Fruit fly (Drosophila melanogaster) whole organism, wandering third instar larva: Measurements from ENCODE around the gene osp.

Source experiments
- Abd-B ChIP-seq: fragments of >200 bp; optimal IDR thresholded peaks from 2 replicates; lab custom pipeline; 2017; ENCODE audit warnings: missing biosample characterization, missing genetic modification characterization
- CG32264 ChIP-seq: fragments of 200-800 bp; sonication (Bioruptor generic); optimal IDR thresholded peaks from 2 replicates; lab custom pipeline; 2016; ENCODE audit warnings: missing biosample characterization, missing genetic modification characterization
- CG9705 ChIP-seq: fragments of 200-800 bp; sonication (Bioruptor generic); optimal IDR thresholded peaks from 2 replicates; lab custom pipeline; 2018; ENCODE audit warnings: missing biosample characterization, mild to moderate bottlenecking, missing genetic modification characterization
- CrebA ChIP-seq: fragments of 200-800 bp; sonication (Bioruptor generic); optimal IDR thresholded peaks from 2 replicates; lab custom pipeline; 2016; ENCODE audit warnings: missing biosample characterization, mild to moderate bottlenecking, missing genetic modification characterization, borderline replicate concordance
- Dfd ChIP-seq: fragments of >200 bp; optimal IDR thresholded peaks from 2 replicates; lab custom pipeline; 2017; ENCODE audit warnings: missing biosample characterization, missing genetic modification characterization
- Dif ChIP-seq: fragments of 200-275, 200-300 bp; sonication (Bioruptor generic); optimal IDR thresholded peaks from 2 replicates; lab custom pipeline; 2018; ENCODE audit warnings: missing biosample characterization, missing genetic modification characterization; ENCODE audit not compliant: partially characterized antibody
- GATAd ChIP-seq: sonication (Bioruptor generic); optimal IDR thresholded peaks from 2 replicates; lab custom pipeline; 2016; ENCODE audit warnings: missing biosample characterization, missing genetic modification characterization
- HLH106 ChIP-seq: fragments of 200-800 bp; optimal IDR thresholded peaks from 3 replicates; lab custom pipeline; 2019; ENCODE audit warnings: missing biosample characterization, mild to moderate bottlenecking, missing genetic modification characterization, moderate library complexity
- Hnf4 ChIP-seq: fragments of 200-800 bp; sonication (Bioruptor generic); optimal IDR thresholded peaks from 2 replicates; lab custom pipeline; 2016; ENCODE audit warnings: missing biosample characterization, mild to moderate bottlenecking, missing genetic modification characterization
- Hr78 ChIP-seq: fragments of >200 bp; optimal IDR thresholded peaks from 2 replicates; lab custom pipeline; 2017; ENCODE audit warnings: missing biosample characterization, missing genetic modification characterization
- Hr83 ChIP-seq: fragments of 200-300 bp; sonication (Bioruptor generic); optimal IDR thresholded peaks from 2 replicates; lab custom pipeline; 2016; ENCODE audit warnings: missing biosample characterization, mild to moderate bottlenecking, missing genetic modification characterization, moderate library complexity; ENCODE audit not compliant: poor library complexity, severe bottlenecking
- Jra ChIP-seq: sonication (Bioruptor generic); optimal IDR thresholded peaks from 2 replicates; lab custom pipeline; 2016; ENCODE audit warnings: missing biosample characterization, missing genetic modification characterization
- Mio ChIP-seq: sonication (Bioruptor generic); optimal IDR thresholded peaks from 2 replicates; lab custom pipeline; 2016; ENCODE audit warnings: missing biosample characterization, missing genetic modification characterization
- Myc ChIP-seq: fragments of >200 bp; optimal IDR thresholded peaks from 2 replicates; lab custom pipeline; 2017
- N ChIP-seq: fragments of >200 bp; optimal IDR thresholded peaks from 2 replicates; lab custom pipeline; 2018; ENCODE audit warnings: missing biosample characterization, missing external identifiers, missing genetic modification characterization
- OdsH ChIP-seq: fragments of 200-800 bp; sonication (Bioruptor generic); optimal IDR thresholded peaks from 2 replicates; lab custom pipeline; 2016; ENCODE audit warnings: missing biosample characterization, mild to moderate bottlenecking, missing genetic modification characterization
- Rel ChIP-seq, 2 experiments: fragments of 200-800 bp; sonication (Bioruptor generic) in 1 of 2; optimal IDR thresholded peaks; 2 replicates in 1 of 2; 3 replicates in 1 of 2; lab custom pipeline; 2016 to 2019; ENCODE audit warnings: mild to moderate bottlenecking in 2 of 2, missing biosample characterization in 2 of 2, missing genetic modification characterization in 2 of 2, moderate library complexity in 1 of 2
- Sp1 ChIP-seq: fragments of 200-800 bp; sonication (Bioruptor generic); optimal IDR thresholded peaks from 3 replicates; lab custom pipeline; 2019; ENCODE audit warnings: missing biosample characterization, mild to moderate bottlenecking, missing genetic modification characterization, moderate library complexity
- Vsx2 ChIP-seq: fragments of 200-300, 225-300 bp; sonication (Bioruptor generic); optimal IDR thresholded peaks from 2 replicates; lab custom pipeline; 2018; ENCODE audit warnings: missing biosample characterization, missing genetic modification characterization; ENCODE audit not compliant: partially characterized antibody
- br ChIP-seq: fragments of 200-800 bp; sonication (Bioruptor generic); optimal IDR thresholded peaks from 2 replicates; lab custom pipeline; 2016; ENCODE audit warnings: missing biosample characterization, missing genetic modification characterization
- brk ChIP-seq: fragments of 200-800 bp; sonication (Bioruptor generic); optimal IDR thresholded peaks from 2 replicates; lab custom pipeline; 2016; ENCODE audit warnings: missing biosample characterization, mild to moderate bottlenecking, missing genetic modification characterization
- dl ChIP-seq, 2 experiments: fragments of 175-275, 200-275 bp in 1 of 2; fragments of 200-275 bp in 1 of 2; sonication (Bioruptor generic); optimal IDR thresholded peaks; lab custom pipeline; 2018; ENCODE audit warnings: mild to moderate bottlenecking in 2 of 2, missing biosample characterization in 2 of 2, missing genetic modification characterization in 2 of 2, moderate library complexity in 2 of 2; ENCODE audit not compliant: partially characterized antibody in 2 of 2, insufficient read depth in 1 of 2
- dmrt93B ChIP-seq: fragments of 200-800 bp; sonication (Bioruptor generic); optimal IDR thresholded peaks from 2 replicates; lab custom pipeline; 2018; ENCODE audit warnings: missing biosample characterization, mild to moderate bottlenecking, missing genetic modification characterization
- dsf ChIP-seq: sonication (Bioruptor generic); optimal IDR thresholded peaks from 2 replicates; lab custom pipeline; 2016; ENCODE audit warnings: missing biosample characterization, missing genetic modification characterization, borderline replicate concordance
- ey ChIP-seq: fragments of 200-800 bp; sonication (Bioruptor generic); optimal IDR thresholded peaks from 2 replicates; lab custom pipeline; 2016; ENCODE audit warnings: missing biosample characterization, missing genetic modification characterization
- foxo ChIP-seq, 2 experiments: fragments of 200-800 bp; sonication (Bioruptor generic); optimal IDR thresholded peaks; 2 replicates in 1 of 2; 3 replicates in 1 of 2; lab custom pipeline; 2016 to 2017; ENCODE audit warnings: missing biosample characterization in 2 of 2, missing genetic modification characterization in 2 of 2
- fru ChIP-seq: fragments of 200-800 bp; sonication (Bioruptor generic); optimal IDR thresholded peaks from 3 replicates; lab custom pipeline; 2016; ENCODE audit warnings: missing biosample characterization, mild to moderate bottlenecking, missing genetic modification characterization
- h ChIP-seq: fragments of 200-800 bp; sonication (Bioruptor generic); optimal IDR thresholded peaks from 3 replicates; lab custom pipeline; 2016; ENCODE audit warnings: missing biosample characterization, mild to moderate bottlenecking, missing genetic modification characterization
- jim ChIP-seq: fragments of 175-275, 200-325 bp; sonication (Bioruptor generic); optimal IDR thresholded peaks from 2 replicates; lab custom pipeline; 2016; ENCODE audit warnings: missing biosample characterization, mild to moderate bottlenecking, missing genetic modification characterization
- lola ChIP-seq: fragments of >200 bp; optimal IDR thresholded peaks from 2 replicates; lab custom pipeline; 2017; ENCODE audit warnings: missing biosample characterization, missing genetic modification characterization
- pan ChIP-seq: fragments of >200 bp; optimal IDR thresholded peaks from 2 replicates; lab custom pipeline; 2017
- psq ChIP-seq: fragments of 200-800 bp; sonication (Bioruptor generic); optimal IDR thresholded peaks from 3 replicates; lab custom pipeline; 2017; ENCODE audit warnings: missing biosample characterization, mild to moderate bottlenecking, missing genetic modification characterization, moderate library complexity
- rgr ChIP-seq: fragments of 200-800 bp; sonication (Bioruptor generic); optimal IDR thresholded peaks from 3 replicates; lab custom pipeline; 2016; ENCODE audit warnings: missing biosample characterization, mild to moderate bottlenecking, missing genetic modification characterization
- sage ChIP-seq: fragments of 200-800 bp; sonication (Bioruptor generic); optimal IDR thresholded peaks from 2 replicates; lab custom pipeline; 2016; ENCODE audit warnings: missing biosample characterization, mild to moderate bottlenecking, missing genetic modification characterization
- sv ChIP-seq: fragments of 200-800 bp; sonication (Bioruptor generic); optimal IDR thresholded peaks from 3 replicates; lab custom pipeline; 2016; ENCODE audit warnings: missing biosample characterization, missing genetic modification characterization
- tai ChIP-seq: sonication (Bioruptor generic); optimal IDR thresholded peaks from 2 replicates; lab custom pipeline; 2016; ENCODE audit warnings: missing biosample characterization, missing genetic modification characterization
- usp ChIP-seq: fragments of >200 bp; optimal IDR thresholded peaks from 2 replicates; lab custom pipeline; 2017; ENCODE audit warnings: missing biosample characterization, missing genetic modification characterization
- woc ChIP-seq: sonication (Bioruptor generic); optimal IDR thresholded peaks from 2 replicates; lab custom pipeline; 2016; ENCODE audit warnings: missing biosample characterization, mild to moderate bottlenecking, missing genetic modification characterization

osp gene

DNA sequence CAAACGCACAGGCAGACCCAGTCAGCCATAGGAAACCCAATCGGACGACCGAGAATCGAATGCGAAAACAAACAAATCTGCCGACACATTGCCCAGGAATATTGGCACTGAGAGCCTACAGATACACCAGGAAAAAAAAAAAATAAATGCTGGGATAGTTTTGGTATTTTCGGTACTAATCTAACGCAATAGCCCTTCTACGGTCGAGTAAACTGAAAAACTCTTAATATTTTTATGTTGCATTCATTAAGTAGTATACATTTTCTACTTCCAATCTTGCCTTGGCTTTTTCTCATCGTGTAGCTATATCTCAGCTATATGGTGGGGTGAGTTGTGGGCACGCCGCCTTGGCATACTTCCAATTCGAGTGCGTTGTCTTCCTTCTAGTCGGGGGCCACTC, 69.5 kb downstream of the osp start:
- TF ChIP-seq Hr83 (GFP tag; lab: Kevin White, UChicago) (no peak), lola (GFP tag; lab: Kevin White, UChicago) (no peak), Jra (GFP tag; lab: Kevin White, UChicago) (no peak), sage (GFP tag; lab: Kevin White, UChicago) (no peak), sv (peak; percentile 9), foxo (GFP tag; optimal IDR thresholded peaks at IDR 0.05; lab: Kevin White, UChicago) (peak in 1 of 2 experiments; percentile 30), fru (GFP tag; lab: Kevin White, UChicago) (peak; percentile 3), woc (GFP tag; lab: Kevin White, UChicago) (no peak), OdsH (GFP tag; lab: Kevin White, UChicago) (peak; percentile 24), ey (peak; percentile 34)

- TF ChIP-seq dsf (GFP tag; lab: Kevin White, UChicago) = no peak
- no peak for TF ChIP-seq Abd-B (GFP tag; lab: Kevin White, UChicago)
- no peak for TF ChIP-seq dmrt93B (GFP tag; lab: Kevin White, UChicago)
- no peak for TF ChIP-seq CG9705 (GFP tag; lab: Kevin White, UChicago)
- no peak for TF ChIP-seq lola (GFP tag; lab: Kevin White, UChicago)
- TF ChIP-seq brk = no peak
- no peak for TF ChIP-seq HLH106 (tag; lab: Kevin White, UChicago)
- TF ChIP-seq Dfd (GFP tag; lab: Kevin White, UChicago) = no peak
- no peak for TF ChIP-seq pan
- no peak for TF ChIP-seq N
- no peak for TF ChIP-seq jim
- TF ChIP-seq Rel (GFP tag; optimal IDR thresholded peaks at IDR 0.05; lab: Kevin White, UChicago) = no peak
- no peak for TF ChIP-seq Rel (tag; optimal IDR thresholded peaks at IDR 0.05; lab: Kevin White, UChicago)
- TF ChIP-seq Vsx2 (GFP tag; lab: Kevin White, UChicago) = no peak
- TF ChIP-seq h (GFP tag; lab: Kevin White, UChicago) = no peak
- no peak for TF ChIP-seq Hnf4 (GFP tag; lab: Kevin White, UChicago)
- no peak for TF ChIP-seq sv
- TF ChIP-seq, all 38 proteins: peak for 0
These were observed 73.3 kb downstream of the osp start for dm6 chr2L:14615749-14616348.

DNA sequence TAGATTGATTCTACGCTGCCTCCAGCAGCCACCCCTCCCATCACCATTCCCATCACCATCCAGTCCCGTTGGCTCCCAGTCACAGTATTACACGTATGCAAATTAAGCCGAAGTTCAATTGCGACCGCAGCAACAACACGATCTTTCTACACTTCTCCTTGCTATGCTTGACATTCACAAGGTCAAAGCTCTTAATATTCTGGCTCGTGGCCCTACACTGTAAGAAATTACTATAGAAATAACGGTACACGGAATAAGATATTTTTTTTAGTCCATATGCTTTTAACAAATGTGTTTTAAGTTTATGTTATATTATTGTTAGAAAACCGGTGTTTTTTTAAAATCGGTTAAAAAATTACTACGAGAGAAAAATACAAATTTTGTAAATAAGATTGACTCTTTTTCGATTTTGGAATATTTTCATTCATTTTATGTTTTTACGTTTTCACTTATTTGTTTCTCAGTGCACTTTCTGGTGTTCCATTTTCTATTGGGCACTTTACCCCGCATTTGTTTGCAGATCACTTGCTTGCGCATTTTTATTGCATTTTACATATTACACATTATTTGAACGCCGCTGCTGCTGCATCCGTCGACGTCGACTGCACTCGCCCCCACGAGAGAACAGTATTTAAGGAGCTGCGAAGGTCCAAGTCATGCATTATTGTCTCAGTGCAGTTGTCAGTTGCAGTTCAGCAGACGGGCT, 74.1 kb downstream of the osp start, which contains the start of the genes Adh and Adhr:
TSS of gene Adh (plus strand) at position 656 of the 706 bp plus-strand sequence.
TSS of gene Adhr (plus strand) at position 656 of the 706 bp plus-strand sequence.
- peak; percentile 22 for TF ChIP-seq Jra (GFP tag; lab: Kevin White, UChicago)
- TF ChIP-seq rgr (GFP tag; lab: Kevin White, UChicago) = peak; percentile 52
- no peak for TF ChIP-seq Rel (GFP tag; optimal IDR thresholded peaks at IDR 0.05; lab: Kevin White, UChicago)
- no peak for TF ChIP-seq Rel (tag; optimal IDR thresholded peaks at IDR 0.05; lab: Kevin White, UChicago)
- peak; percentile 28 for TF ChIP-seq woc (GFP tag; lab: Kevin White, UChicago)
- no peak for TF ChIP-seq Dif
- TF ChIP-seq CrebA (GFP tag; lab: Kevin White, UChicago) = peak; percentile 55
- no peak for TF ChIP-seq sage (GFP tag; lab: Kevin White, UChicago)
- no peak for TF ChIP-seq pan
- TF ChIP-seq Hr83 (GFP tag; lab: Kevin White, UChicago) = no peak
- peak; percentile 70 for TF ChIP-seq h (GFP tag; lab: Kevin White, UChicago)
- TF ChIP-seq br = peak; percentile 55
- TF ChIP-seq CG32264 (GFP tag; lab: Kevin White, UChicago) = no peak
- TF ChIP-seq OdsH (GFP tag; lab: Kevin White, UChicago) = peak; percentile 62
- TF ChIP-seq N = no peak
- TF ChIP-seq Myc = no peak
- peak; percentile 77 for TF ChIP-seq tai (GFP tag; lab: Kevin White, UChicago)
- no peak for TF ChIP-seq jim
- peak; percentile 66 for TF ChIP-seq fru (GFP tag; lab: Kevin White, UChicago)
- TF ChIP-seq dsf (GFP tag; lab: Kevin White, UChicago) = no peak
- TF ChIP-seq ey = peak; percentile 59
- peak; percentile 57 for TF ChIP-seq brk
- TF ChIP-seq foxo (GFP tag; optimal IDR thresholded peaks at IDR 0.05; lab: Kevin White, UChicago) = peak in 1 of 2 experiments; percentile 74
- peak; percentile 58 for TF ChIP-seq Sp1 (GFP tag; lab: Kevin White, UChicago)
- TF ChIP-seq Hnf4 (GFP tag; lab: Kevin White, UChicago) = peak; percentile 53
- TF ChIP-seq sv = peak; percentile 51
- TF ChIP-seq Hr78 (GFP tag; lab: Kevin White, UChicago) = no peak
- peak; percentile 29 for TF ChIP-seq dmrt93B (GFP tag; lab: Kevin White, UChicago)
- peak; percentile 59 for TF ChIP-seq HLH106 (tag; lab: Kevin White, UChicago)
- no peak for TF ChIP-seq Vsx2 (GFP tag; lab: Kevin White, UChicago)
- TF ChIP-seq lola (GFP tag; lab: Kevin White, UChicago) = no peak
- no peak for TF ChIP-seq dl (GFP tag; optimal IDR thresholded peaks at IDR 0.05; lab: Kevin White, UChicago; ENCODE audit: insufficient read depth in 1 of 2, partially characterized antibody in 2 of 2)
- TF ChIP-seq Abd-B (GFP tag; lab: Kevin White, UChicago) = no peak
- peak; percentile 7 for TF ChIP-seq GATAd (GFP tag; lab: Kevin White, UChicago)
- TF ChIP-seq psq (GFP tag; lab: Kevin White, UChicago) = peak; percentile 45
- no peak for TF ChIP-seq usp
- TF ChIP-seq Mio (GFP tag; lab: Kevin White, UChicago) = no peak
- TF ChIP-seq CG9705 (GFP tag; lab: Kevin White, UChicago) = no peak
- no peak for TF ChIP-seq Dfd (GFP tag; lab: Kevin White, UChicago)
